Fruit fly (Drosophila melanogaster): ENCODE measurements around the gene CG14410.

DNA sequence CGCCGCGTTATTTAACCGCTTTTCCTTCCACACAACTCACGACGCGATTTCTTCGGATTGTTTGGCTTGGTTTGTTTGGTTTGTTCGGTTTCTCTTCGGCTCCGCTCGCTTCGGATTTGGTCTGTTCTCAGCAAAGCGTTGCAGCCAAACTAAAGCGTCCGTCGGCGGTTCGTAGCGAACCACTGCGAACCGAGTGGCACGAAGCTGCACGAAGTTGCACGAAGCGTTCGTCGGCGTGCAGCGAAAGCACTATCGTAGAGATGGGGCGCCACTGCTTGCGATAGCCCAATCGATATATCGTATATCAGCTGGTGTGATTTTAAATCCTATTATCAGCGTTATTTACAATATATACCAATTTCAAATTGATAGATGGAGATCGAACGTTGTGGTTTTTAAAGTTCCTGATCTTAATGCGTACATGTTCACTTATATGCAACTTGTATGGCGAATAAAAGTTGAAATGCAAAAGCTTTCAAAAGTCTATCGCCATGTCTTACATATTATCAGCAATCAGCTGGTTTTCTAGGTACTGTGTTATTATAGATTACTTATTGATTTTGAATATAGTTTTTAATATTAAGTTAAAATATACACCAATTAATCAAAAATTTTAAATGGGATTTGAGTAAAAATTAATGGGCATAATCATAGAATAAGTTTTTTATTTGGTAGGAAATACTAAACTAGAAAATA, 10.5 kb upstream of the CG14410 start, which contains the start of gene rut:
- no peak for TF ChIP-seq CG8159 (tag; optimal IDR thresholded peaks at IDR 0.05)
- 0 out of 2 replicates have a peak, but pooled peaks have one; percentile 14 for TF ChIP-seq CG32121 (GFP tag; IDR thresholded peaks at IDR 0.05)
- TF ChIP-seq CG8301 (tag; optimal IDR thresholded peaks at IDR 0.05) = no peak
- TF ChIP-seq Snoo (tag; optimal IDR thresholded peaks at IDR 0.05) = no peak
- TF ChIP-seq CG15710 (tag; optimal IDR thresholded peaks at IDR 0.05) = no peak
- no peak for TF ChIP-seq fd96Ca (GFP tag; IDR thresholded peaks at IDR 0.05)
